Worm (Caenorhabditis elegans) whole organism, L4 larva: ENCODE results near the gene T11F8.12.

ENCODE experiments used
- ama-1 ChIP-seq: fragments of 150-350 bp; optimal IDR thresholded peaks from 2 replicates; lab custom pipeline; 2014; ENCODE audit warnings: inconsistent platforms, mixed read lengths
- pha-4 ChIP-seq, 2 experiments: fragments of 150-350 bp in 1 of 2; fragments of 200-800 bp in 1 of 2; sonication (Bioruptor generic) in 1 of 2; IDR thresholded peaks in 1 of 2; optimal IDR thresholded peaks in 1 of 2; 2 replicates each; pipeline versions ENCODE4 v1.3.6 to Lab custom; 2014 to 2022; ENCODE audit warnings: missing genetic modification characterization in 2 of 2, missing genetic modification reagents in 2 of 2, missing biosample characterization in 1 of 2, missing compliant biosample characterization in 1 of 2
- sdz-12 ChIP-seq: fragments of 200-800 bp; sonication (Bioruptor generic); optimal IDR thresholded peaks from 2 replicates; lab custom pipeline; 2018; ENCODE audit warnings: mild to moderate bottlenecking, missing genetic modification characterization, missing compliant biosample characterization

- no peak for TF ChIP-seq sdz-12 (GFP tag; lab: Kevin White, UChicago)
- no peak for TF ChIP-seq pha-4 (GFP tag; IDR thresholded peaks at IDR 0.05; lab: Robert Waterston, UW)
- no peak for TF ChIP-seq pha-4 (tag; optimal IDR thresholded peaks at IDR 0.05; lab: Kevin White, UChicago)
- TF ChIP-seq ama-1 (lab: Kevin White, UChicago), result no peak
Observed at ce11 chrIV:5476468-5476867, 5.7 kb downstream of the T11F8.12 start, which contains the start of gene T11F8.4.
